Worm (Caenorhabditis elegans) whole organism, early embryonic: Measurements from ENCODE around the gene comt-1.

ENCODE experiments used
- B0310.2 ChIP-seq: sonication (generic microtip); optimal IDR thresholded peaks from 2 replicates; lab custom pipeline; 2016; ENCODE audit warnings: mild to moderate bottlenecking, missing genetic modification characterization, missing compliant biosample characterization
- F13C5.2 ChIP-seq: sonication (generic microtip); optimal IDR thresholded peaks from 2 replicates; lab custom pipeline; 2017; ENCODE audit warnings: mild to moderate bottlenecking, missing genetic modification characterization, inconsistent platforms, missing compliant biosample characterization
- aly-1 ChIP-seq: sonication (generic microtip); optimal IDR thresholded peaks from 2 replicates; lab custom pipeline; 2016; ENCODE audit warnings: missing genetic modification characterization, missing compliant biosample characterization
- ama-1 ChIP-seq: fragments of 150-350 bp; optimal IDR thresholded peaks from 2 replicates; lab custom pipeline; 2014
- ceh-13 ChIP-seq: fragments of 200-800 bp; sonication (Bioruptor generic); optimal IDR thresholded peaks from 2 replicates; lab custom pipeline; 2018; ENCODE audit warnings: mild to moderate bottlenecking, missing genetic modification characterization, missing compliant biosample characterization
- ceh-36 ChIP-seq: sonication (generic microtip); optimal IDR thresholded peaks from 2 replicates; lab custom pipeline; 2016; ENCODE audit warnings: missing genetic modification characterization, inconsistent platforms, missing compliant biosample characterization
- ets-7 ChIP-seq: sonication (generic microtip); optimal IDR thresholded peaks from 2 replicates; lab custom pipeline; 2016; ENCODE audit warnings: missing genotype, missing genetic modification characterization, missing compliant biosample characterization
- flt-1 ChIP-seq: fragments of 200-800 bp; sonication (Bioruptor generic); IDR thresholded peaks from 2 replicates; pipeline ENCODE4 v1.3.6; 2022; ENCODE audit warnings: missing genetic modification characterization, missing compliant biosample characterization
- hmbx-1 ChIP-seq: sonication (generic microtip); optimal IDR thresholded peaks from 2 replicates; lab custom pipeline; 2016; ENCODE audit warnings: mild to moderate bottlenecking, missing genetic modification characterization, missing compliant biosample characterization
- hmg-4 ChIP-seq: fragments of 200-800 bp; sonication (Bioruptor generic); optimal IDR thresholded peaks from 2 replicates; lab custom pipeline; 2018; ENCODE audit warnings: mild to moderate bottlenecking, missing genetic modification characterization, missing compliant biosample characterization
- hnd-1 ChIP-seq: sonication (generic microtip); optimal IDR thresholded peaks from 2 replicates; lab custom pipeline; 2016; ENCODE audit warnings: missing genetic modification characterization, missing compliant biosample characterization
- pes-1 ChIP-seq: fragments of 200-800 bp; sonication (Bioruptor generic); IDR thresholded peaks from 2 replicates; pipeline ENCODE4 v1.3.6; 2022; ENCODE audit warnings: missing genetic modification reagents, missing genetic modification characterization, missing compliant biosample characterization
- scrt-1 ChIP-seq: fragments of 200-800 bp; sonication (Bioruptor generic); IDR thresholded peaks from 2 replicates; pipeline ENCODE4 v1.3.6; 2022; ENCODE audit warnings: missing genetic modification characterization, missing compliant biosample characterization
- sea-1 ChIP-seq: fragments of 200-800 bp; sonication (Bioruptor generic); conservative IDR thresholded peaks from 2 replicates; pipeline ENCODE4 v1.3.6; 2022; ENCODE audit warnings: missing genetic modification characterization, missing compliant biosample characterization
- tbx-11 ChIP-seq: fragments of 200-800 bp; sonication (Bioruptor generic); IDR thresholded peaks from 2 replicates; pipeline ENCODE4 v1.3.6; 2022; ENCODE audit warnings: missing genetic modification characterization, missing compliant biosample characterization
- tbx-37 ChIP-seq: fragments of 200-800 bp; sonication (Bioruptor generic); conservative IDR thresholded peaks from 2 replicates; pipeline ENCODE4 v1.3.6; 2022; ENCODE audit warnings: missing genetic modification reagents, missing genetic modification characterization, missing compliant biosample characterization
- tra-4 ChIP-seq: sonication (generic microtip); optimal IDR thresholded peaks from 2 replicates; lab custom pipeline; 2017; ENCODE audit warnings: missing genetic modification characterization, missing compliant biosample characterization

The comt-1 gene

ce11 chrX:2841754-2842153 lies 20.5 kb downstream of the comt-1 start:
- TF ChIP-seq ets-7 (tag; lab: Kevin White, UChicago), result no peak

DNA sequence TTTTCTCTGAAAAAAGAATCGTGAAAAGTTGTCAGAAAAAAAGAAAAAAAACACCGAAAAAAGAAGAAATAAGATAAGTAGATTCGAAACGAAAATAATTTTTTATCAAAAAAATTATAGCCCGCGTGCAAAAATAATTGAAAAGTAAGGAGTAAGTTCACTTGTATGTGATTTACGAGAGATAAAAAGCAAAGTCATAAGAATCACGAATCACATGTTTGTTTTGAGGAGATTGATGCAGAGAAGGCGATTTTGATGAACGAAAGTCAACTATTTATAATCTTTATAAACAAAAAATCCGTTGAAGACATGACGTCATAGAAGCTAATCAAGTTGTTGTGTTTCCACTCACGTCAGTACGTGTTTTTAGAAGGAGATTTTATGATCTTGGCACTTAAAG lies 22.0 kb downstream of the comt-1 start, which contains the start of gene Y71H10B.1:
Y71H10B.1 (minus strand) TSS at position 6 of the 400 bp plus-strand sequence.
- TF ChIP-seq scrt-1 (no peak), hmbx-1 (tag; lab: Kevin White, UChicago) (no peak), aly-1 (no peak), tbx-37 (no peak), tbx-11 (GFP tag; lab: Robert Waterston, UW) (no peak), ceh-36 (no peak), hnd-1 (tag; lab: Kevin White, UChicago) (no peak), B0310.2 (tag; lab: Kevin White, UChicago) (no peak), ceh-13 (GFP tag; lab: Kevin White, UChicago) (no peak), ama-1 (lab: Kevin White, UChicago) (no peak), flt-1 (GFP tag; lab: Robert Waterston, UW) (no peak)

ce11 chrX:2838619-2839018 lies 23.7 kb downstream of the comt-1 start:
- TF ChIP-seq scrt-1 (no peak), hmbx-1 (tag; lab: Kevin White, UChicago) (no peak), tra-4 (tag; lab: Kevin White, UChicago) (no peak), hnd-1 (tag; lab: Kevin White, UChicago) (no peak), sea-1 (GFP tag; lab: Robert Waterston, UW) (no peak), tbx-37 (no peak), B0310.2 (tag; lab: Kevin White, UChicago) (no peak), ceh-36 (no peak), aly-1 (no peak), pes-1 (GFP tag; lab: Robert Waterston, UW) (no peak), hmg-4 (GFP tag; lab: Kevin White, UChicago) (no peak), flt-1 (GFP tag; lab: Robert Waterston, UW) (no peak), ceh-13 (GFP tag; lab: Kevin White, UChicago) (no peak), ama-1 (lab: Kevin White, UChicago) (no peak), tbx-11 (GFP tag; lab: Robert Waterston, UW) (no peak), F13C5.2 (tag; lab: Kevin White, UChicago) (no peak)

- TF ChIP-seq hmg-4 (GFP tag; lab: Kevin White, UChicago) (no peak), hnd-1 (tag; lab: Kevin White, UChicago) (no peak), sea-1 (GFP tag; lab: Robert Waterston, UW) (no peak), tbx-37 (no peak), F13C5.2 (tag; lab: Kevin White, UChicago) (no peak), aly-1 (no peak), flt-1 (GFP tag; lab: Robert Waterston, UW) (no peak), ceh-36 (no peak), pes-1 (GFP tag; lab: Robert Waterston, UW) (no peak), ets-7 (tag; lab: Kevin White, UChicago) (no peak), B0310.2 (tag; lab: Kevin White, UChicago) (no peak), ama-1 (lab: Kevin White, UChicago) (no peak), scrt-1 (no peak), tra-4 (tag; lab: Kevin White, UChicago) (no peak), tbx-11 (GFP tag; lab: Robert Waterston, UW) (no peak), ceh-13 (GFP tag; lab: Kevin White, UChicago) (no peak)
These were observed 24.8 kb downstream of the comt-1 start for ce11 chrX:2837477-2837876.

DNA sequence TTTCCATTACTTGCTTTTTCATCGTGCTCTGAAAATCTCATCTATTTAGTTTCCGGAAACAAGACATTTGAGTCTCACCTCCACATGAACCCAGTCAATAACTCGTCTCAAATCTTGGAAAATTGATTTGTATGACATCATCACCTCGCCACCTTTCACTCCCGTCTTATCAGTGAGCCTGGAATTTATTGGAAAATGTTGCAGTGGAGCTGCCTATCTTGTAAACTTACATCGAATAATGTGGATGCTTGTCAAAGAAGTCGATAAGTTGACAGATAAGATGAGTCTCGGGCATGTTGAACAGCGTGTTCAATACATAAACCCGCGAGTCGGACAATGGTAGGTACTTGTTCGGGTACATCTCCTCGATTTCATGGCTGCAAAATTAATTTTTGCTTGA lies 25.5 kb downstream of the comt-1 start:
- TF ChIP-seq tra-4 (tag; lab: Kevin White, UChicago), result no peak
- no peak for TF ChIP-seq scrt-1
- TF ChIP-seq tbx-37, result no peak
- TF ChIP-seq tbx-11 (GFP tag; lab: Robert Waterston, UW), result no peak

DNA sequence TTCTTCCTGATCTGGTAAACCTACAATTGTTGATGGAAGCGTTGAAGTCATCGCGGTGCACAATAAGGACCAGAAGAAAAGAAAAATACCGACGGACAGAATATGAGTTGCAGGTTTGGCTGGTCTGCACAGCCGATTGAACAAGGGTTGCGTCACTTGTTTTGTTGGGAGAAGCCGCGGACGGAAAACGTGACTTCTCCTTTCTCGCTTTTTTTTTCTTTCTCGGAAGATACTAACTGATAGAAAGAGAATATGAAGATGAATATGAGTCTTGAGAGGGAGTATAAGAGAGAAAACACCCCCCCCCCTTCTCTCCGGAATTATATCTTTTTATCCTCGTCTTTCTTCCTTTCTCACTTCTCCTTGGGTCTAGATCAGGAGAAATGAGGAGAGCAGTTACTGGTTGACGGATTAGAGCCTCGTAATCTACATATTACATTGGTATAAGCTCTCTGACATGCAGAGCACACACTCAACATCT lies 34.5 kb downstream of the comt-1 start, which contains the start of gene ssr-2:
ssr-2 (minus strand) TSS at position 51 of the 481 bp plus-strand sequence.
- TF ChIP-seq pes-1 (GFP tag; lab: Robert Waterston, UW) (no peak), hmg-4 (GFP tag; lab: Kevin White, UChicago) (no peak), hnd-1 (tag; lab: Kevin White, UChicago) (no peak), tra-4 (tag; lab: Kevin White, UChicago) (no peak), B0310.2 (tag; lab: Kevin White, UChicago) (no peak), ceh-36 (no peak), hmbx-1 (tag; lab: Kevin White, UChicago) (no peak), ama-1 (lab: Kevin White, UChicago) (no peak), tbx-37 (no peak), F13C5.2 (tag; lab: Kevin White, UChicago) (no peak), aly-1 (no peak), ets-7 (tag; lab: Kevin White, UChicago) (no peak), ceh-13 (GFP tag; lab: Kevin White, UChicago) (no peak), tbx-11 (GFP tag; lab: Robert Waterston, UW) (no peak)

ce11 chrX:2826337-2826736 lies 35.9 kb downstream of the comt-1 start:
- no peak for TF ChIP-seq flt-1 (GFP tag; lab: Robert Waterston, UW)
- no peak for TF ChIP-seq tra-4 (tag; lab: Kevin White, UChicago)
- no peak for TF ChIP-seq ceh-36
- no peak for TF ChIP-seq pes-1 (GFP tag; lab: Robert Waterston, UW)
- no peak for TF ChIP-seq aly-1
- TF ChIP-seq B0310.2 (tag; lab: Kevin White, UChicago), result no peak
- TF ChIP-seq scrt-1, result no peak
- TF ChIP-seq F13C5.2 (tag; lab: Kevin White, UChicago), result no peak
- no peak for TF ChIP-seq hmg-4 (GFP tag; lab: Kevin White, UChicago)
- no peak for TF ChIP-seq sea-1 (GFP tag; lab: Robert Waterston, UW)
- TF ChIP-seq ama-1 (lab: Kevin White, UChicago), result no peak
- no peak for TF ChIP-seq ets-7 (tag; lab: Kevin White, UChicago)
